Worm (Caenorhabditis elegans) whole organism, dauer: ENCODE data around the gene Y51H4A.935.
"Not testable (repeated sequence)": the region's sequence is repeated elsewhere in the genome, so short reads cannot be mapped to it uniquely, and the experiment has no call there.

Experiments used
- unc-62 ChIP-seq: sonication (generic microtip); optimal IDR thresholded peaks from 2 replicates; lab custom pipeline; 2017; ENCODE audit warnings: missing biosample characterization, missing genetic modification reagents, missing genetic modification characterization

The Y51H4A.935 gene

ce11 chrIV:16492327-16492726 lies 14.7 kb downstream of the Y51H4A.935 start:
- TF ChIP-seq unc-62 (GFP tag; lab: Kevin White, UChicago) = no peak

ce11 chrIV:16491411-16492036 lies 15.5 kb downstream of the Y51H4A.935 start:
- TF ChIP-seq unc-62 (GFP tag; lab: Kevin White, UChicago) = no peak

- no peak for TF ChIP-seq unc-62 (GFP tag; lab: Kevin White, UChicago)
Observed at ce11 chrIV:16489958-16490357, 17.1 kb downstream of the Y51H4A.935 start.

ce11 chrIV:16488921-16489320 lies 18.1 kb downstream of the Y51H4A.935 start, which contains the start of gene rho-1:
Gene rho-1 (minus strand): TSS chrIV:16489021.
- TF ChIP-seq unc-62 (GFP tag; lab: Kevin White, UChicago) = no peak

ce11 chrIV:16483273-16484204 lies 23.5 kb downstream of the Y51H4A.935 start:
- TF ChIP-seq unc-62 (GFP tag; lab: Kevin White, UChicago) = no peak

ce11 chrIV:16482790-16483189 lies 24.2 kb downstream of the Y51H4A.935 start:
- no peak for TF ChIP-seq unc-62 (GFP tag; lab: Kevin White, UChicago)

- TF ChIP-seq unc-62 (GFP tag; lab: Kevin White, UChicago) = not testable (repeated sequence)
Observed at ce11 chrIV:16480888-16481287, 26.1 kb downstream of the Y51H4A.935 start, which contains the start of gene Y51H4A.938. Gene Y51H4A.938 (plus strand): TSS chrIV:16481188.

- no peak for TF ChIP-seq unc-62 (GFP tag; lab: Kevin White, UChicago)
Observed at ce11 chrIV:16477169-16477568, 29.9 kb downstream of the Y51H4A.935 start, which contains the start of gene Y51H4A.1. Gene Y51H4A.1 (minus strand): TSS chrIV:16477295.

ce11 chrIV:16476081-16476480 lies 31.0 kb downstream of the Y51H4A.935 start:
- no peak for TF ChIP-seq unc-62 (GFP tag; lab: Kevin White, UChicago)

ce11 chrIV:16471569-16471968 lies 35.5 kb downstream of the Y51H4A.935 start:
- TF ChIP-seq unc-62 (GFP tag; lab: Kevin White, UChicago) = no peak

ce11 chrIV:16470888-16471287 lies 36.1 kb downstream of the Y51H4A.935 start, which contains the start of gene VY10G11R.1:
Gene VY10G11R.1 (minus strand): TSS chrIV:16470988.
- not testable (repeated sequence) for TF ChIP-seq unc-62 (GFP tag; lab: Kevin White, UChicago)
